Fruit fly (Drosophila melanogaster): Measurements from ENCODE around the gene mRpL38.
A peak's percentile ranks its signal among the peaks of the same experiment; 100 is the strongest.

mRpL38 gene

dm6 chrX:14218045-14218483 lies 8.0 kb upstream of the mRpL38 start (continued):
- TF ChIP-seq Hr78 (GFP tag; optimal IDR thresholded peaks at IDR 0.05) (peak in 1 of 2 experiments; percentile 53), NC2α (GFP tag; optimal IDR thresholded peaks at IDR 0.05) (no peak), CG13123 (GFP tag; optimal IDR thresholded peaks at IDR 0.05) (peak; percentile 64), Dip3 (GFP tag; optimal IDR thresholded peaks at IDR 0.05) (peak; percentile 52), Antp (GFP tag; optimal IDR thresholded peaks at IDR 0.05) (peak; percentile 29), CG15514 (GFP tag; optimal IDR thresholded peaks at IDR 0.05) (peak; percentile 75), CG14014 (GFP tag; IDR thresholded peaks at IDR 0.05) (peak; percentile 84), zen (tag; optimal IDR thresholded peaks at IDR 0.05) (peak; percentile 84), da (GFP tag; optimal IDR thresholded peaks at IDR 0.05) (peak; percentile 53), dimm (GFP tag; IDR thresholded peaks at IDR 0.05) (peak; percentile 60; the same call in 1 of the 2 replicates), ftz-f1 (GFP tag; optimal IDR thresholded peaks at IDR 0.05) (no peak), CG30431 (GFP tag; optimal IDR thresholded peaks at IDR 0.05) (peak; percentile 70), CG1792 (GFP tag; optimal IDR thresholded peaks at IDR 0.05) (peak; percentile 49), Scr (GFP tag; IDR thresholded peaks at IDR 0.05; ENCODE audit: partially characterized antibody) (no peak), CG4404 (GFP tag; IDR thresholded peaks at IDR 0.05) (peak; percentile 76), MESR4 (GFP tag; optimal IDR thresholded peaks at IDR 0.05) (no peak), ind (GFP tag; optimal IDR thresholded peaks at IDR 0.05) (peak; percentile 82), CG17829 (tag; optimal IDR thresholded peaks at IDR 0.05) (peak; percentile 90), CG12744 (GFP tag; optimal IDR thresholded peaks at IDR 0.05) (peak; percentile 66), fd102C (GFP tag; optimal IDR thresholded peaks at IDR 0.05) (peak; percentile 23), Nf-YA (GFP tag; IDR thresholded peaks at IDR 0.05) (peak; percentile 75), CG3726 (GFP tag; IDR thresholded peaks at IDR 0.05) (peak; percentile 77; the same call in 2 of the 3 replicates), Hmx (GFP tag; optimal IDR thresholded peaks at IDR 0.05) (peak; percentile 26), CG11560 (tag; IDR thresholded peaks at IDR 0.05) (peak; percentile 60; the same call in 2 of the 3 replicates), her (GFP tag; optimal IDR thresholded peaks at IDR 0.05) (no peak), CG14441 (GFP tag; IDR thresholded peaks at IDR 0.05) (peak; percentile 83), dan (GFP tag; IDR thresholded peaks at IDR 0.05) (0 out of 2 replicates have a peak, but pooled peaks have one; percentile 42), CG7928 (GFP tag; optimal IDR thresholded peaks at IDR 0.05) (peak; percentile 41), chif (GFP tag; optimal IDR thresholded peaks at IDR 0.05) (peak; percentile 73 to 81), dmrt11E (tag; optimal IDR thresholded peaks at IDR 0.05) (peak; percentile 87), nom (GFP tag; optimal IDR thresholded peaks at IDR 0.05) (peak; percentile 96), CG1529 (GFP tag; optimal IDR thresholded peaks at IDR 0.05) (peak; percentile 64), org-1 (GFP tag; optimal IDR thresholded peaks at IDR 0.05) (peak; percentile 84), Mad (GFP tag; optimal IDR thresholded peaks at IDR 0.05) (peak; percentile 28), CG12299 (tag; optimal IDR thresholded peaks at IDR 0.05) (peak; percentile 75), Atf3 (GFP tag; optimal IDR thresholded peaks at IDR 0.05) (peak; percentile 56), Ssrp (tag; optimal IDR thresholded peaks at IDR 0.05) (peak; percentile 89), Chrac-16 (GFP tag; optimal IDR thresholded peaks at IDR 0.05) (peak; percentile 78), chinmo (GFP tag; IDR thresholded peaks at IDR 0.05; ENCODE audit: partially characterized antibody) (0 out of 4 replicates have a peak, but pooled peaks have one; percentile 13), Asciz (GFP tag; optimal IDR thresholded peaks at IDR 0.05) (peak; percentile 87)

- TF ChIP-seq CG15479 (GFP tag; optimal IDR thresholded peaks at IDR 0.05) (peak; percentile 88), gcm (GFP tag; optimal IDR thresholded peaks at IDR 0.05) (peak; percentile 25), cg (GFP tag; optimal IDR thresholded peaks at IDR 0.05) (peak; percentile 12), pros (GFP tag; optimal IDR thresholded peaks at IDR 0.05) (peak; percentile 39), Eip74EF (GFP tag; optimal IDR thresholded peaks at IDR 0.05) (no peak)
Measured at dm6 chrX:14221182-14221581, 4.9 kb upstream of the mRpL38 start.

Data from whole organism, embryonic.